Fruit fly (Drosophila melanogaster): Measurements from ENCODE around the gene Alr.

Gene Alr

dm6 chrX:19748014-19748413, at the start of gene Alr:
Gene Alr, plus strand, starts transcription at chrX:19748314.
- no peak for TF ChIP-seq insv (optimal IDR thresholded peaks at IDR 0.05)
- no peak for TF ChIP-seq h (optimal IDR thresholded peaks at IDR 0.05)
- no peak for TF ChIP-seq Sin3A (optimal IDR thresholded peaks at IDR 0.05)
- TF ChIP-seq psq (optimal IDR thresholded peaks at IDR 0.05), result no peak
- no peak for TF ChIP-seq Myc (optimal IDR thresholded peaks at IDR 0.05)
- no peak for TF ChIP-seq ttk (optimal IDR thresholded peaks at IDR 0.05)

- TF ChIP-seq h (optimal IDR thresholded peaks at IDR 0.05) (no peak), insv (optimal IDR thresholded peaks at IDR 0.05) (no peak), Sin3A (optimal IDR thresholded peaks at IDR 0.05) (no peak), psq (optimal IDR thresholded peaks at IDR 0.05) (no peak)
These were observed 46.5 kb upstream of the Alr start, which contains the start of gene Tcs4 for dm6 chrX:19701611-19702010. Gene Tcs4, minus strand, starts transcription at chrX:19701755.

DNA sequence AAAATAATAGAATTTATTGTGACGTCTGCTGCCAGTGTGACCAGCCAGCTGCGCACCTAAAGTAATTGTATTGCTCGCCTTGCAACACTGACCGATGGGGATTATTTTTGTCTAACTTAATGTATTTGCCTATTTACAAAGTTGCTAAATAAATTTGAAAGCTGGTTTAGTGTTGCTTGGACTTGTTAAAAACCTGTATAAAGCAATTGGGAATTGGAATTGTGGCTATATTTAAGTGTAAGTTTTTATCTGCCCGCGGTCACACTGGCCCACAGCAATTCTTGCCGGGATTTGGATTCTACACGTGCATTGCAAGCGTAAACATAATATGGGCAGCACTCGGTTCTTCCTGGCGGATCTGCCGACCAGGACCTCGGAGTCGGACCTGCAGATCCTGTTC, 44.0 kb upstream of the Alr start, which contains the start of the genes CG14230 and CG14232:
Gene CG14230 (plus strand): TSS at position 94 of the 400 bp plus-strand sequence.
Gene CG14232 (minus strand): TSS at position 177 of the 400 bp plus-strand sequence.
- TF ChIP-seq Sin3A (optimal IDR thresholded peaks at IDR 0.05), result no peak
- TF ChIP-seq Myc (optimal IDR thresholded peaks at IDR 0.05), result no peak
- no peak for TF ChIP-seq insv (optimal IDR thresholded peaks at IDR 0.05)
- TF ChIP-seq psq (optimal IDR thresholded peaks at IDR 0.05), result no peak
- TF ChIP-seq h (optimal IDR thresholded peaks at IDR 0.05), result no peak
- TF ChIP-seq ttk (optimal IDR thresholded peaks at IDR 0.05), result no peak

DNA sequence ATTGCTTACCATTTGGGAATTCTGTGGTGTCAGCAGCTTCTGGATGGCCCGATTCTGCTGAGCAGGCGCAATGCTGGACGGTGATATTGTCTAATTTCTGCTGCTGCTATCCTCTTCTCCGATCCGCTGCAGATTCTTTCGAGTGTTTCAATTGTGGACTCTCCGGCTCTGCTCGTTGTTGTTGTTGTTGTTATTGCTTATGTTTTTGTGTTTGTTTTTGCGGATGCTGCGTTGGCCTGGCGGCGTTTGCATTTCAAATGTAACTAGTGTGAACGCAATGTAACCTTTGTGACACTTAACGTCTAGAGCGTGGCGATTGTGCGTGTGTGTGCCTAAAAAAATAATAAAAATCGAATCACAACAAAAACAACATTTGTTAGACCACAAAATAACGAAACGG, 36.2 kb upstream of the Alr start:
- TF ChIP-seq insv (optimal IDR thresholded peaks at IDR 0.05), result no peak
- TF ChIP-seq Myc (optimal IDR thresholded peaks at IDR 0.05), result no peak

- TF ChIP-seq Myc (optimal IDR thresholded peaks at IDR 0.05), result no peak
- no peak for TF ChIP-seq Sin3A (optimal IDR thresholded peaks at IDR 0.05)
- TF ChIP-seq h (optimal IDR thresholded peaks at IDR 0.05), result no peak
- TF ChIP-seq psq (optimal IDR thresholded peaks at IDR 0.05), result no peak
- TF ChIP-seq ttk (optimal IDR thresholded peaks at IDR 0.05), result no peak
- TF ChIP-seq insv (optimal IDR thresholded peaks at IDR 0.05), result no peak
These were observed 35.1 kb upstream of the Alr start, which contains the start of gene meso18E for dm6 chrX:19712898-19713627. Gene meso18E, minus strand, starts transcription at chrX:19713045.

DNA sequence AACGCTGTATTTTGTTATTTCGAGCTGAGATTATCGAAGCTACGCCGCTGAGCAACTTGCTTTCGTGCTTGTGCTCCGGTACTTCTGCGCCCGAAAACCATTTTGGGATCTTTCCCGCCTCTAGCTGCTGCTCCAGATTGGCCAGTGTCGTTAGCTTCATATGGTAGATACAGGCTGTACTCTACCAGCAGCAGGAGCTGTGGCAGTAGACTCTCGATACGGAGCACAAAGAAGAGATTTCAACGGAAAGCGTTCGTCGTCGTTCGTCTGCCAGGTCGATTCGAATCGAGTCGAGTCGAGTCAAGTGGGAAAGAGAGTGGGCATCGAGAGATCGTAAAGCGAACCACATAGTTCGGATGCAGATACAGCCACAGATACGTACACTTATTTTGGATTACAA, 33.3 kb upstream of the Alr start:
- TF ChIP-seq ttk (optimal IDR thresholded peaks at IDR 0.05), result no peak
- no peak for TF ChIP-seq insv (optimal IDR thresholded peaks at IDR 0.05)
- no peak for TF ChIP-seq psq (optimal IDR thresholded peaks at IDR 0.05)
- no peak for TF ChIP-seq Sin3A (optimal IDR thresholded peaks at IDR 0.05)
- TF ChIP-seq h (optimal IDR thresholded peaks at IDR 0.05), result no peak
- no peak for TF ChIP-seq Myc (optimal IDR thresholded peaks at IDR 0.05)

DNA sequence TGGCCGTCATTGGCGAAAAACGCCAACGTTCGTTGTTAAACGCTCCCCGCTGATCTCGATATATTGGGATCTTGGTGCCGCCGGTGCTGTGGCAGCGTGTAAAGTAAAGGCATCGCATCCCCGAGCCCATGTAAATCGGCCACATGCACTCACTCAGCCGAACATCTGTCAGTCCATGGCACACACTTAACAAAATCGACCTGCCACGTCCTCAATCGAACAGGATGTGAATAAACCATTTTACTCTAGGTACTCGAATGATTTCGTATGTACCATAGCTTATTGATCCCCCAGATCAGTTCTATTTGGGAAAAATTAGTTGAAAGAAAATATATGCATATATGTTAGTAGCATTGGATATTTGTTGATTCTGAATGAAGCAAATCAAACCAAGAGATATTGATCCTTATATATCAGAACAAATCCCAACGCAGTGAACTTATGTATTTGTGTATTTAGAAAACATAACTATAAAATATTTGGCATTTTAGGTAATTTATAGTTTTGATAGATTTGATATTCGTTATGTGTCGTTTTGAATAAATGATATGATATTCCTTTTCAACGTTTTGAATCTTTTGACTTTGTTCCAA, 31.7 kb upstream of the Alr start:
- TF ChIP-seq Sin3A (optimal IDR thresholded peaks at IDR 0.05), result no peak
- TF ChIP-seq psq (optimal IDR thresholded peaks at IDR 0.05), result no peak
- TF ChIP-seq ttk (optimal IDR thresholded peaks at IDR 0.05), result no peak
- no peak for TF ChIP-seq insv (optimal IDR thresholded peaks at IDR 0.05)
- no peak for TF ChIP-seq h (optimal IDR thresholded peaks at IDR 0.05)
- no peak for TF ChIP-seq Myc (optimal IDR thresholded peaks at IDR 0.05)

DNA sequence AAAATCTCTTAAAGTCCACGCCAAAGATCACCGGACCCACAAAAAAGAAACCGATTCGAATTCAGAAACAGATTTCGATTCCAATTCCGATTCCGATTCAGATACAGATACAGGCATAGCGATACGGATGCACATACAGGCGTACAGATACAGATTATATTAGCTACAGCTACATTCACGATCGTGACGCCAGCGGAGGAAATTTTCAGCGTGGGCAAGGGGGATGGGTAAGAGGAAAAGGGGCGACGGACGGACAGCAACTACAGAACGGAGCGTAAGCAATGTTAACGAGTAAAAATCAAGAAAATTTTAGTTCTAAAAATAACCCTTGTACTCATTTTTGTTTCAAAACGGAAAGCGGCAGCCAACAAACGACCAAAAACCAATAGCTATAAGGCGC, 31.1 kb upstream of the Alr start:
- TF ChIP-seq h (optimal IDR thresholded peaks at IDR 0.05) (no peak), psq (optimal IDR thresholded peaks at IDR 0.05) (no peak), Myc (optimal IDR thresholded peaks at IDR 0.05) (no peak), insv (optimal IDR thresholded peaks at IDR 0.05) (no peak), ttk (optimal IDR thresholded peaks at IDR 0.05) (no peak), Sin3A (optimal IDR thresholded peaks at IDR 0.05) (no peak)

DNA sequence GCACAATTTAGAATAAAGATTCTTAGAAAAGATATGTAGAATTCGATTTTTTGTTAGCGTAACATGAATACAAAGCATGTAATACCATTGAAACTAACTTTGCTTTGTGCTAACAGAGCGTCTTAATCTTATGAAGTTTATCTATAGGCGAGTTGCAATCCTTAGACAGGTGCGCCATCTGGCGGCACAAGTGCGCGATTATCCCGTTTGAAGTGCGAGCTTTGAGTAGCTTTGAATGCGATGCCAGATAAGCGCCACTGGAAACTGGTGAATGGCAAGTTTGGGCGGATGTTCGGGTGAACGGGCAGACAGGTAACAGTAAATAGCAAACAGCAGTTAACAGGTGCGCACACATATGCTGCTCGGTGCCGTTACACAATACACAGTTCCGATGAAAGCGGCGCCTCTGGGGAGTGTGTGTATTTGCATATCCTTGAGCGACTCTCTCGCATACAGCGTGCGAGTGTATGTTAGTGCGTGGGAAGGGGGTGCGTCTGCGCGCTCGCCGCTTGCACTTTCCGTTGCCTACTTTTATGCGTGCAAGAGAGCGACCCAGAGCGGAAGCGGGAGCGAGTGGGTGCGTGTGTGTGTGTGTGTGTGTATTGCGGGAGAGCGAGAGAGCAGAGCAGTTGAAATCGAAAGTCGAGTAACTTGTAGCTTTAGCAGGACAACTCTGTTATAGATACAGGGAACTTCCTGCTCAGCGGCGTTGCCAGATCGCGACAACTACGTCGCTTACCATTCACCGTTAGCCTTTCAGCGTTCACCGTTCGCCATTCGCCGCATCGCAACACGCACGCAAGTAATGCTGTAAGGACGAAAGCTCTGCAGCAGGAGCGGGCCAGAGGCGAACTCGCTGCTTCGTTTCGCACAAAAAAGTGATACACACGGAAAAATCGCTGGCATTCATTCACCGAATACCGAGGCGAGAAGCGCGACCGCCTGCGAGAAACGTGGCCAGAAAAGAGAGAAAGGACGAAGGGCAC, 29.8 kb upstream of the Alr start, which contains the start of gene CG12531:
Gene CG12531 (plus strand): TSS at position 936 of the 986 bp plus-strand sequence.
- TF ChIP-seq ttk (optimal IDR thresholded peaks at IDR 0.05) (no peak), insv (optimal IDR thresholded peaks at IDR 0.05) (no peak), psq (optimal IDR thresholded peaks at IDR 0.05) (no peak), Sin3A (optimal IDR thresholded peaks at IDR 0.05) (no peak), Myc (optimal IDR thresholded peaks at IDR 0.05) (no peak), h (optimal IDR thresholded peaks at IDR 0.05) (no peak)

- TF ChIP-seq Myc (optimal IDR thresholded peaks at IDR 0.05), result no peak
- no peak for TF ChIP-seq Sin3A (optimal IDR thresholded peaks at IDR 0.05)
- TF ChIP-seq ttk (optimal IDR thresholded peaks at IDR 0.05), result no peak
- TF ChIP-seq insv (optimal IDR thresholded peaks at IDR 0.05), result no peak
- no peak for TF ChIP-seq psq (optimal IDR thresholded peaks at IDR 0.05)
- no peak for TF ChIP-seq h (optimal IDR thresholded peaks at IDR 0.05)
These were observed 17.3 kb upstream of the Alr start, which contains the start of gene AP-1-2beta for dm6 chrX:19730844-19731243. Gene AP-1-2beta, plus strand, starts transcription at chrX:19731004.

DNA sequence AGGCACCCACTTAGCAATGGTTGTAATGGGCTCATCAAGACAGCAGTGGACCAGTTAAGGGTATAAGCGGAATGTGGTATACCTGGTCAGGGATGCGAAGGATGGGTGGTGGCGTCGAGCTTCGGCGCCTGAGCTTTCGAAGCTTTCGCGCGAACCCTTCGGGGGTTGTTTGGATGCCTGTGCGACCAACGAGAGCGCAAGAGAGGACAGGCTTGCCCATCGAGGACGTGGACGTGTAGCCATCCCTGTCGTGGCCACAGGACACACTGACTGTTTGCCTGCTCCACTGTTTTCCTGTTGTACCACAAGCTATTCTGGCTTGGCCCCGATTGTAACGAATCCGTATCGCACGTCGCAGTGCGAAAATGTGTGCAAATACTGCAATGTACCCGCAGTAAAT, 12.8 kb upstream of the Alr start, which contains the start of gene CG14234:
Gene CG14234 (plus strand): TSS at position 301 of the 400 bp plus-strand sequence.
- TF ChIP-seq psq (optimal IDR thresholded peaks at IDR 0.05), result no peak
- no peak for TF ChIP-seq insv (optimal IDR thresholded peaks at IDR 0.05)
- no peak for TF ChIP-seq h (optimal IDR thresholded peaks at IDR 0.05)
- TF ChIP-seq Sin3A (optimal IDR thresholded peaks at IDR 0.05), result no peak
- no peak for TF ChIP-seq Myc (optimal IDR thresholded peaks at IDR 0.05)
- no peak for TF ChIP-seq ttk (optimal IDR thresholded peaks at IDR 0.05)

All from Kc167 (cell line).